Worm (Caenorhabditis elegans) whole organism, mixed stage, embryonic: Measurements from ENCODE around the gene col-170.
A peak's percentile ranks its signal among the peaks of the same experiment; 100 is the strongest.

Source experiments
- M03D4.4 ChIP-seq: sonication (generic microtip); optimal IDR thresholded peaks from 2 replicates; lab custom pipeline; 2017; ENCODE audit warnings: mild to moderate bottlenecking, missing genetic modification characterization, missing compliant biosample characterization
- bed-3 ChIP-seq: fragments of 200-800 bp; sonication (Bioruptor generic); optimal IDR thresholded peaks from 3 replicates; lab custom pipeline; 2018; ENCODE audit warnings: mild to moderate bottlenecking, missing genetic modification characterization, moderate library complexity, missing compliant biosample characterization
- blmp-1 ChIP-seq: fragments of 150-350 bp; optimal IDR thresholded peaks from 2 replicates; lab custom pipeline; 2014; ENCODE audit warnings: missing biosample characterization, missing genetic modification characterization
- ceh-39 ChIP-seq: fragments of 150-350 bp; optimal IDR thresholded peaks from 2 replicates; lab custom pipeline; 2014; ENCODE audit warnings: missing biosample characterization, missing genetic modification characterization
- ceh-43 ChIP-seq: fragments of 200-800 bp; sonication (Bioruptor generic); optimal IDR thresholded peaks from 2 replicates; lab custom pipeline; 2018; ENCODE audit warnings: mild to moderate bottlenecking, missing genetic modification characterization, moderate library complexity, missing compliant biosample characterization
- ceh-83 ChIP-seq: fragments of 200-800 bp; sonication (Bioruptor generic); optimal IDR thresholded peaks from 2 replicates; lab custom pipeline; 2018; ENCODE audit warnings: mild to moderate bottlenecking, missing genetic modification characterization, missing compliant biosample characterization
- ces-1 ChIP-seq: fragments of 150-350 bp; optimal IDR thresholded peaks from 2 replicates; lab custom pipeline; 2014; ENCODE audit warnings: missing biosample characterization, missing genetic modification reagents, missing genetic modification characterization
- cnd-1 ChIP-seq: fragments of 200-800 bp; sonication (Bioruptor generic); optimal IDR thresholded peaks from 2 replicates; lab custom pipeline; 2018; ENCODE audit warnings: mild to moderate bottlenecking, missing genetic modification characterization, missing compliant biosample characterization
- drap-1 ChIP-seq: fragments of 200-800 bp; sonication (Bioruptor generic); optimal IDR thresholded peaks from 3 replicates; lab custom pipeline; 2018; ENCODE audit warnings: mild to moderate bottlenecking, missing genetic modification characterization, missing compliant biosample characterization
- elt-1 ChIP-seq: sonication (generic microtip); optimal IDR thresholded peaks from 2 replicates; lab custom pipeline; 2017; ENCODE audit warnings: missing genetic modification characterization, mild to moderate bottlenecking, missing compliant biosample characterization, antibody characterized with exemption, moderate library complexity, borderline replicate concordance; ENCODE audit not compliant: insufficient read depth
- elt-3 ChIP-seq: fragments of 150-350 bp; optimal IDR thresholded peaks from 2 replicates; lab custom pipeline; 2014; ENCODE audit warnings: missing biosample characterization, missing genetic modification characterization
- flh-1 ChIP-seq: fragments of 200-800 bp; sonication (Bioruptor generic); optimal IDR thresholded peaks from 2 replicates; lab custom pipeline; 2018; ENCODE audit warnings: mild to moderate bottlenecking, missing genetic modification characterization, moderate library complexity, missing compliant biosample characterization
- ham-2 ChIP-seq: fragments of 200-800 bp; sonication (Bioruptor generic); optimal IDR thresholded peaks from 2 replicates; lab custom pipeline; 2018; ENCODE audit warnings: mild to moderate bottlenecking, missing genetic modification characterization, missing compliant biosample characterization
- hlh-1 ChIP-seq: fragments of 150-350 bp; optimal IDR thresholded peaks from 2 replicates; lab custom pipeline; 2014; ENCODE audit warnings: missing biosample characterization, missing genetic modification reagents, missing genetic modification characterization
- lin-13 ChIP-seq: fragments of 150-350 bp; optimal IDR thresholded peaks from 2 replicates; lab custom pipeline; 2014; ENCODE audit warnings: missing biosample characterization, missing genetic modification characterization
- lin-32 ChIP-seq: fragments of 200-800 bp; sonication (Bioruptor generic); optimal IDR thresholded peaks from 2 replicates; lab custom pipeline; 2018; ENCODE audit warnings: mild to moderate bottlenecking, missing genetic modification characterization, missing compliant biosample characterization
- lsy-2 ChIP-seq: fragments of 150-350 bp; optimal IDR thresholded peaks from 2 replicates; lab custom pipeline; 2014; ENCODE audit warnings: missing biosample characterization, missing genetic modification characterization
- mab-5 ChIP-seq: fragments of 150-350 bp; optimal IDR thresholded peaks from 2 replicates; lab custom pipeline; 2014; ENCODE audit warnings: missing biosample characterization, missing genetic modification characterization
- mep-1 ChIP-seq: fragments of 150-350 bp; optimal IDR thresholded peaks from 2 replicates; lab custom pipeline; 2017; ENCODE audit warnings: missing biosample characterization, missing genetic modification reagents, missing genetic modification characterization, inconsistent platforms
- mls-2 ChIP-seq: sonication (generic microtip); optimal IDR thresholded peaks from 2 replicates; lab custom pipeline; 2016; ENCODE audit warnings: mild to moderate bottlenecking, missing genetic modification characterization, moderate library complexity, missing compliant biosample characterization
- nhr-12 ChIP-seq: fragments of 150-350 bp; optimal IDR thresholded peaks from 2 replicates; lab custom pipeline; 2014; ENCODE audit warnings: missing biosample characterization, missing genetic modification characterization
- nhr-2 ChIP-seq: fragments of 150-350 bp; optimal IDR thresholded peaks from 2 replicates; lab custom pipeline; 2014; ENCODE audit warnings: missing biosample characterization, missing genetic modification characterization
- nhr-237 ChIP-seq: fragments of 150-350 bp; optimal IDR thresholded peaks from 2 replicates; lab custom pipeline; 2014; ENCODE audit warnings: missing biosample characterization, missing genetic modification characterization
- nhr-28 ChIP-seq: fragments of 150-350 bp; optimal IDR thresholded peaks from 2 replicates; lab custom pipeline; 2014; ENCODE audit warnings: missing biosample characterization, missing genetic modification characterization
- nhr-76 ChIP-seq: sonication (generic microtip); optimal IDR thresholded peaks from 2 replicates; lab custom pipeline; 2017; ENCODE audit warnings: missing biosample characterization, missing genetic modification characterization
- pha-4 ChIP-seq: fragments of 150-350 bp; optimal IDR thresholded peaks from 2 replicates; lab custom pipeline; 2018; ENCODE audit warnings: missing biosample characterization, missing genetic modification reagents, missing genetic modification characterization
- sem-2 ChIP-seq: fragments of 200-800 bp; sonication (Bioruptor generic); optimal IDR thresholded peaks from 2 replicates; lab custom pipeline; 2018; ENCODE audit warnings: mild to moderate bottlenecking, missing genetic modification characterization, missing compliant biosample characterization
- snpc-4 ChIP-seq: fragments of 150-350 bp; optimal IDR thresholded peaks from 2 replicates; lab custom pipeline; 2014; ENCODE audit warnings: missing biosample characterization, missing genetic modification characterization
- sptf-1 ChIP-seq: sonication (generic microtip); optimal IDR thresholded peaks from 2 replicates; lab custom pipeline; 2017; ENCODE audit warnings: mild to moderate bottlenecking, missing genetic modification characterization, moderate library complexity, missing compliant biosample characterization
- tbx-8 ChIP-seq: fragments of 200-800 bp; sonication (Bioruptor generic); optimal IDR thresholded peaks from 2 replicates; lab custom pipeline; 2018; ENCODE audit warnings: mild to moderate bottlenecking, missing genetic modification characterization, moderate library complexity, missing compliant biosample characterization
- unc-120 ChIP-seq: sonication (generic microtip); optimal IDR thresholded peaks from 2 replicates; lab custom pipeline; 2017; ENCODE audit warnings: missing genetic modification characterization, missing compliant biosample characterization; ENCODE audit not compliant: poor library complexity, severe bottlenecking
- unc-39 ChIP-seq: fragments of 150-350 bp; optimal IDR thresholded peaks from 2 replicates; lab custom pipeline; 2014; ENCODE audit warnings: missing biosample characterization, missing genetic modification characterization
- unc-62 ChIP-seq: fragments of 150-350 bp; optimal IDR thresholded peaks from 2 replicates; lab custom pipeline; 2014; ENCODE audit warnings: missing biosample characterization, missing genetic modification reagents, missing genetic modification characterization
- zip-8 ChIP-seq: fragments of 150-350 bp; optimal IDR thresholded peaks from 2 replicates; lab custom pipeline; 2014; ENCODE audit warnings: missing biosample characterization, missing genetic modification characterization
- ztf-11 ChIP-seq: fragments of 150-350 bp; optimal IDR thresholded peaks from 2 replicates; lab custom pipeline; 2014; ENCODE audit warnings: missing biosample characterization, missing genetic modification characterization

col-170 gene

DNA sequence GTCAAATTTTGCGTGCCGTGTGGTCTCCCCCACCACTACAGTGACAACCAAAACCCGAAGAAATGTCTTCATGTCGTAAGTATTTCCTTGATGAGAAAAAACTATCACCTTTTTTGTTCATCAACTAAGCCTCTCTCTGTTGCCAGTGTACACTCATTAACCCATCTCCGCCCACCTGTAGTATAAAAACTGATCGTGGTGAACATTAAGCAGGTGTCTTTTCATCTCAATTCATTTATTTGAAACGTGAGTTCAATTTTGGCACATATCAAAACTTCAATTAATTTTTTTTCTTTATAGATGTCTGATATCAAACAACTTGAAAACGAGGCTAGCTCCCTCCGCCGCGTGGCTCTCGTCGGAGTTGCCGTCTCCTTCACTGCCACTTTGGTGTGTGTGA, at the start of gene col-170:
TSS of gene col-170 (plus strand) at position 301 of the 400 bp plus-strand sequence.
- no peak for TF ChIP-seq hlh-1

ce11 chrX:6286154-6286553, 45.4 kb upstream of the col-170 start:
- TF ChIP-seq unc-120 (tag; lab: Kevin White, UChicago) (no peak), ztf-11 (tag; lab: Kevin White, UChicago) (no peak), flh-1 (GFP tag; lab: Kevin White, UChicago) (peak; percentile 10), elt-1 (no peak), tbx-8 (GFP tag; lab: Kevin White, UChicago) (no peak), ces-1 (no peak), nhr-2 (no peak), bed-3 (peak; percentile 38), ceh-39 (tag; lab: Kevin White, UChicago) (no peak), drap-1 (GFP tag; lab: Kevin White, UChicago) (peak; percentile 48), ham-2 (GFP tag; lab: Kevin White, UChicago) (peak; percentile 14), nhr-28 (tag; lab: Kevin White, UChicago) (no peak), lsy-2 (tag; lab: Kevin White, UChicago) (no peak), ceh-83 (GFP tag; lab: Kevin White, UChicago) (peak; percentile 70), hlh-1 (no peak), nhr-237 (tag; lab: Kevin White, UChicago) (no peak), unc-62 (no peak), lin-13 (tag; lab: Kevin White, UChicago) (no peak), pha-4 (tag; lab: Kevin White, UChicago) (no peak), snpc-4 (tag; lab: Kevin White, UChicago) (no peak), mep-1 (no peak), M03D4.4 (tag; lab: Kevin White, UChicago) (peak; percentile 65), nhr-12 (no peak), mab-5 (tag; lab: Kevin White, UChicago) (no peak), sptf-1 (peak; percentile 63), nhr-76 (tag; lab: Kevin White, UChicago) (no peak), blmp-1 (tag; lab: Kevin White, UChicago) (no peak), sem-2 (GFP tag; lab: Kevin White, UChicago) (peak; percentile 48), ceh-43 (GFP tag; lab: Kevin White, UChicago) (no peak), lin-32 (GFP tag; lab: Kevin White, UChicago) (no peak), unc-39 (tag; lab: Kevin White, UChicago) (no peak), zip-8 (tag; lab: Kevin White, UChicago) (no peak), mls-2 (peak; percentile 15), cnd-1 (tag; lab: Kevin White, UChicago) (peak; percentile 52), elt-3 (tag; lab: Kevin White, UChicago) (no peak)

- TF ChIP-seq snpc-4 (tag; lab: Kevin White, UChicago): no peak
- no peak for TF ChIP-seq sem-2 (GFP tag; lab: Kevin White, UChicago)
- TF ChIP-seq lin-32 (GFP tag; lab: Kevin White, UChicago): no peak
- TF ChIP-seq M03D4.4 (tag; lab: Kevin White, UChicago): no peak
- TF ChIP-seq hlh-1: no peak
- no peak for TF ChIP-seq tbx-8 (GFP tag; lab: Kevin White, UChicago)
- TF ChIP-seq sptf-1: no peak
- TF ChIP-seq elt-3 (tag; lab: Kevin White, UChicago): no peak
- no peak for TF ChIP-seq unc-62
- TF ChIP-seq unc-120 (tag; lab: Kevin White, UChicago): no peak
Observed at ce11 chrX:6289038-6289437, 42.5 kb upstream of the col-170 start.

DNA sequence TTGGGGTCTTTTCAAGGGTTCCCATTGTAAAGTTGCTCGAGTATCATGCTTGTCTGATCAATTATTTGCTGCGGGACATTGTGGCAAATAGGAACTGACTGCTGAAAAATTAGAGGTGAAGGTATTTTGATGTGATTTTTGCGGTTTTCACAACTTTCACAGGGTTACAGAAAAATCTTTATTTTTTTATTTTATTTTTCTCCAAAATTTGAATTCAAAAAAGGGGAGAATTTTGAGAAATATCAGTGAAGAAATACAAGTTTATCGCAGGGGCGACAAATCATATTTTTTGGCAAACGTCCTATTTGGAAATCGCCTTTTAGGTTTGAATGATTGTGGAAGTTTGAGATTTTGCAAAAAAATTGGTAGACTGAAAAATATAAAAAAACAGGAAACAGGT, 39.9 kb upstream of the col-170 start, which contains the start of gene lev-9:
TSS of gene lev-9 (minus strand) at position 101 of the 400 bp plus-strand sequence.
- TF ChIP-seq blmp-1 (tag; lab: Kevin White, UChicago): no peak
- peak; percentile 56 for TF ChIP-seq hlh-1
- no peak for TF ChIP-seq zip-8 (tag; lab: Kevin White, UChicago)
- no peak for TF ChIP-seq mab-5 (tag; lab: Kevin White, UChicago)
- TF ChIP-seq, all 35 proteins: peak for 1
